Fruit fly (Drosophila melanogaster) Kc167 (cell line): Measurements from ENCODE around the gene CG9902.

Source experiments
- Myc ChIP-seq: fragments of >200 bp; optimal IDR thresholded peaks from 2 replicates; lab custom pipeline; 2017; ENCODE audit warnings: missing external identifiers
- Sin3A ChIP-seq: fragments of >200 bp; optimal IDR thresholded peaks from 2 replicates; lab custom pipeline; 2018; ENCODE audit warnings: missing external identifiers
- h ChIP-seq: fragments of >200 bp; optimal IDR thresholded peaks from 3 replicates; lab custom pipeline; 2018; ENCODE audit warnings: missing external identifiers
- insv ChIP-seq: fragments of >200 bp; optimal IDR thresholded peaks from 3 replicates; lab custom pipeline; 2018; ENCODE audit warnings: missing external identifiers
- psq ChIP-seq: fragments of >200 bp; optimal IDR thresholded peaks from 2 replicates; lab custom pipeline; 2017; ENCODE audit warnings: missing external identifiers
- ttk ChIP-seq: sonication (Bioruptor generic); optimal IDR thresholded peaks from 2 replicates; lab custom pipeline; 2017; ENCODE audit warnings: missing external identifiers

Gene CG9902

dm6 chrX:16533046-16533496, 14.2 kb downstream of the CG9902 start, which contains the start of gene para:
Gene para (minus strand): TSS chrX:16533096.
- TF ChIP-seq Myc (lab: Kevin White, UChicago), result no peak
- TF ChIP-seq ttk, result no peak
- TF ChIP-seq psq (lab: Kevin White, UChicago), result no peak
- TF ChIP-seq insv, result no peak
- no peak for TF ChIP-seq h (lab: Kevin White, UChicago)
- TF ChIP-seq Sin3A (lab: Kevin White, UChicago), result no peak

dm6 chrX:16527203-16527602, 20.1 kb downstream of the CG9902 start:
- TF ChIP-seq Sin3A (lab: Kevin White, UChicago), result no peak
- no peak for TF ChIP-seq Myc (lab: Kevin White, UChicago)
- TF ChIP-seq insv, result no peak
- TF ChIP-seq psq (lab: Kevin White, UChicago), result no peak
- TF ChIP-seq h (lab: Kevin White, UChicago), result no peak

- TF ChIP-seq Myc (lab: Kevin White, UChicago) (no peak), Sin3A (lab: Kevin White, UChicago) (no peak), ttk (no peak), insv (no peak), psq (lab: Kevin White, UChicago) (no peak), h (lab: Kevin White, UChicago) (no peak)
Observed at dm6 chrX:16526084-16526734, 21.1 kb downstream of the CG9902 start.

dm6 chrX:16525315-16525714, 22.0 kb downstream of the CG9902 start, which contains the start of gene Cnx14D:
Gene Cnx14D (minus strand): TSS chrX:16525415.
- TF ChIP-seq insv, result no peak
- no peak for TF ChIP-seq Myc (lab: Kevin White, UChicago)
- TF ChIP-seq psq (lab: Kevin White, UChicago), result no peak
